Fruit fly (Drosophila melanogaster) whole organism: ENCODE results near the gene CG44437.

ENCODE experiments used
- CG8478 ChIP-seq: fragments of >200 bp; optimal IDR thresholded peaks from 2 replicates; lab custom pipeline; 2018; ENCODE audit warnings: inconsistent platforms
- EcR ChIP-seq, 2 experiments: fragments of >200 bp; optimal IDR thresholded peaks; 2 replicates each; lab custom pipeline; 2017; ENCODE audit warnings: missing biosample characterization in 2 of 2, missing genetic modification characterization in 2 of 2, missing genetic modification reagents in 2 of 2
- usp ChIP-seq: fragments of >200 bp; optimal IDR thresholded peaks from 2 replicates; lab custom pipeline; 2017; ENCODE audit warnings: missing biosample characterization, missing genetic modification characterization, mixed read lengths

DNA sequence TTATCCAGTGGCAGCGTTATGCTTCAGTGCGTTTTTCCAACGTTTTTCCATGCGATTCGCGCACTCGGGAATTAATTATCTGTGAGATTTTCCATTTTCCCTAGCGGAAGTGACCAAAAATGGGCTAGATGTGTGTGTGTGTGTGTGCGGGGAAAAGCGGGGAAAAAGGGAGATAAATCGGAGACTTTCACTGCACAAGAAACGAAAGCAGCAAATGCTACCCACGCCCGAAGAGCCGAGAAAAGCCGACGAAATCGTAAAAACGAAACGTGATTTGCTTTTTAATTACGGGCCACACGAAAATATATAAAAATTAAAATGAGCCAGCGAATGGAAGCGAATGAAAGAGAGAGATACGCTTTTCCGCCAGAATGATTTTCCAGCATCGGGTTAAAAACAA, 45.7 kb upstream of the CG44437 start:
- TF ChIP-seq EcR (GFP tag; optimal IDR thresholded peaks at IDR 0.05; lab: Kevin White, UChicago): no peak
- TF ChIP-seq CG8478: no peak
- no peak for TF ChIP-seq usp (GFP tag; lab: Kevin White, UChicago)
